Worm (Caenorhabditis elegans): Measurements from ENCODE around the gene F11G11.14.

Gene F11G11.14

ce11 chrII:4881727-4882126 is 18.2 kb downstream of the F11G11.14 start, which contains the start of gene gst-7 (continued):
- no peak for TF ChIP-seq mbf-1 (tag; optimal IDR thresholded peaks at IDR 0.05)

ce11 chrII:4882498-4882897 is 19.0 kb downstream of the F11G11.14 start:
- TF ChIP-seq crh-2 (tag; optimal IDR thresholded peaks at IDR 0.05) (peak; percentile 1), nhr-25 (tag; optimal IDR thresholded peaks at IDR 0.05) (peak; percentile 38), nhr-237 (tag; optimal IDR thresholded peaks at IDR 0.05) (no peak)

- TF ChIP-seq skn-1 (tag; optimal IDR thresholded peaks at IDR 0.05): peak; percentile 56
- no peak for TF ChIP-seq alr-1 (tag; optimal IDR thresholded peaks at IDR 0.05)
Measured at ce11 chrII:4883412-4883811, 19.9 kb downstream of the F11G11.14 start, which contains the start of gene gst-8. Gene gst-8, plus strand, starts transcription at chrII:4883712.

ce11 chrII:4884403-4884802 is 20.9 kb downstream of the F11G11.14 start:
- TF ChIP-seq aly-2 (tag; optimal IDR thresholded peaks at IDR 0.05) (no peak), ztf-4 (tag; optimal IDR thresholded peaks at IDR 0.05) (no peak), unc-39 (tag; optimal IDR thresholded peaks at IDR 0.05) (no peak), peb-1 (tag; optimal IDR thresholded peaks at IDR 0.05) (no peak), nhr-77 (tag; optimal IDR thresholded peaks at IDR 0.05) (no peak), nhr-6 (tag; optimal IDR thresholded peaks at IDR 0.05) (no peak), ceh-82 (tag; optimal IDR thresholded peaks at IDR 0.05) (no peak), dmd-4 (tag; optimal IDR thresholded peaks at IDR 0.05) (no peak), skn-1 (tag; optimal IDR thresholded peaks at IDR 0.05) (no peak)

- no peak for TF ChIP-seq nhr-129 (tag; optimal IDR thresholded peaks at IDR 0.05)
- no peak for TF ChIP-seq ztf-1 (GFP tag; conservative IDR thresholded peaks at IDR 0.05)
- no peak for TF ChIP-seq lin-39 (tag; optimal IDR thresholded peaks at IDR 0.05)
- TF ChIP-seq crh-2 (tag; optimal IDR thresholded peaks at IDR 0.05): no peak
- TF ChIP-seq C34F6.9 (tag; optimal IDR thresholded peaks at IDR 0.05): no peak
- TF ChIP-seq nhr-21 (tag; optimal IDR thresholded peaks at IDR 0.05): no peak
- no peak for TF ChIP-seq blmp-1 (tag; optimal IDR thresholded peaks at IDR 0.05; ENCODE audit: insufficient read depth)
- no peak for TF ChIP-seq sma-3 (GFP tag; optimal IDR thresholded peaks at IDR 0.05)
- no peak for TF ChIP-seq nhr-12 (tag; optimal IDR thresholded peaks at IDR 0.05)
- TF ChIP-seq sem-4 (tag; optimal IDR thresholded peaks at IDR 0.05): no peak
- TF ChIP-seq sma-9 (GFP tag; optimal IDR thresholded peaks at IDR 0.05): no peak
- no peak for TF ChIP-seq sma-9 (tag; optimal IDR thresholded peaks at IDR 0.05)
- TF ChIP-seq alr-1 (tag; optimal IDR thresholded peaks at IDR 0.05): no peak
- no peak for TF ChIP-seq elt-1 (tag; optimal IDR thresholded peaks at IDR 0.05)
- no peak for TF ChIP-seq nhr-23 (tag; optimal IDR thresholded peaks at IDR 0.05)
- TF ChIP-seq fos-1 (tag; optimal IDR thresholded peaks at IDR 0.05): no peak
- no peak for TF ChIP-seq unc-39 (tag; optimal IDR thresholded peaks at IDR 0.05)
- no peak for TF ChIP-seq unc-55 (GFP tag; optimal IDR thresholded peaks at IDR 0.05)
- TF ChIP-seq aly-2 (tag; optimal IDR thresholded peaks at IDR 0.05): no peak
Measured at ce11 chrII:4885976-4886375, 22.5 kb downstream of the F11G11.14 start, which contains the start of gene R05F9.7. Gene R05F9.7, plus strand, starts transcription at chrII:4886276.

ce11 chrII:4888527-4889487 is 25.3 kb downstream of the F11G11.14 start, which contains the start of gene pgm-1:
Gene pgm-1, plus strand, starts transcription at chrII:4889437.
- TF ChIP-seq ztf-1 (GFP tag; conservative IDR thresholded peaks at IDR 0.05) (no peak), nhr-25 (tag; optimal IDR thresholded peaks at IDR 0.05) (no peak), nhr-129 (tag; optimal IDR thresholded peaks at IDR 0.05) (peak; percentile 33), C34F6.9 (tag; optimal IDR thresholded peaks at IDR 0.05) (peak; percentile 70), nhr-12 (tag; optimal IDR thresholded peaks at IDR 0.05) (no peak), nhr-11 (tag; optimal IDR thresholded peaks at IDR 0.05) (no peak), lin-11 (tag; optimal IDR thresholded peaks at IDR 0.05) (no peak), ztf-11 (tag; optimal IDR thresholded peaks at IDR 0.05) (no peak), ztf-4 (tag; optimal IDR thresholded peaks at IDR 0.05) (no peak), nhr-6 (tag; optimal IDR thresholded peaks at IDR 0.05) (no peak), zag-1 (tag; optimal IDR thresholded peaks at IDR 0.05) (no peak), fos-1 (tag; optimal IDR thresholded peaks at IDR 0.05) (peak; percentile 15), lsy-2 (tag; optimal IDR thresholded peaks at IDR 0.05) (peak in 1 of 2 experiments; percentile 23), sma-3 (GFP tag; optimal IDR thresholded peaks at IDR 0.05) (no peak), crh-2 (tag; optimal IDR thresholded peaks at IDR 0.05) (peak; percentile 53), R02D3.7 (tag; optimal IDR thresholded peaks at IDR 0.05) (no peak), ceh-16 (tag; optimal IDR thresholded peaks at IDR 0.05) (no peak), unc-55 (GFP tag; optimal IDR thresholded peaks at IDR 0.05) (peak; percentile 9), ceh-82 (tag; optimal IDR thresholded peaks at IDR 0.05) (no peak), skn-1 (tag; optimal IDR thresholded peaks at IDR 0.05) (no peak), unc-62 (GFP tag; optimal IDR thresholded peaks at IDR 0.05) (no peak), Y55F3AM.14 (GFP tag; optimal IDR thresholded peaks at IDR 0.05) (no peak), ZK546.5 (tag; optimal IDR thresholded peaks at IDR 0.05) (no peak), mbf-1 (tag; optimal IDR thresholded peaks at IDR 0.05) (no peak), lin-13 (GFP tag; optimal IDR thresholded peaks at IDR 0.05) (no peak), mdl-1 (tag; optimal IDR thresholded peaks at IDR 0.05) (no peak)

Measured in whole organism, L2 larva.